Fruit fly (Drosophila melanogaster) whole organism, embryonic: ENCODE results near the gene CG9391.

Experiments
- Adf1 ChIP-seq: fragments of 200-800 bp; sonication (Bioruptor generic); IDR thresholded peaks from 2 replicates; pipeline ENCODE4 v1.3.6; 2022; ENCODE audit warnings: missing biosample characterization, missing genetic modification characterization
- Awh ChIP-seq: fragments of 200-800 bp; sonication (Bioruptor generic); IDR thresholded peaks from 2 replicates; pipeline ENCODE4, ENCODE4 v1.3.6; 2022; ENCODE audit warnings: missing biosample characterization, missing genetic modification characterization
- CG10209 ChIP-seq: fragments of 200-800 bp; sonication (Bioruptor generic); optimal IDR thresholded peaks from 3 replicates; lab custom pipeline; 2017; ENCODE audit warnings: missing biosample characterization, mild to moderate bottlenecking, missing genetic modification characterization, missing genetic modification reagents
- CG10431 ChIP-seq: fragments of 200-800 bp; sonication (Bioruptor generic); optimal IDR thresholded peaks from 3 replicates; lab custom pipeline; 2018; ENCODE audit warnings: missing biosample characterization, mild to moderate bottlenecking, missing genetic modification characterization
- CG10543 ChIP-seq: fragments of 200-800 bp; sonication (Bioruptor generic); optimal IDR thresholded peaks from 3 replicates; lab custom pipeline; 2017; ENCODE audit warnings: missing biosample characterization, mild to moderate bottlenecking, missing genetic modification characterization, moderate library complexity
- CG10959 ChIP-seq: fragments of 200-800 bp; sonication (Bioruptor generic); IDR thresholded peaks from 2 replicates; pipeline ENCODE4 v1.3.6; 2022; ENCODE audit warnings: missing biosample characterization, missing genetic modification characterization
- CG12155 ChIP-seq: fragments of 200-800 bp; sonication (Bioruptor generic); optimal IDR thresholded peaks from 3 replicates; lab custom pipeline; 2016; ENCODE audit warnings: missing biosample characterization, missing genetic modification characterization
- CG13287 ChIP-seq: fragments of 200-800 bp; sonication (Bioruptor generic); IDR thresholded peaks from 2 replicates; pipeline ENCODE4 v1.3.6; 2022; ENCODE audit warnings: missing biosample characterization, missing genetic modification characterization; ENCODE audit not compliant: partially characterized antibody
- CG1792 ChIP-seq: fragments of 200-800 bp; sonication (Bioruptor generic); optimal IDR thresholded peaks from 2 replicates; lab custom pipeline; 2016; ENCODE audit warnings: missing biosample characterization, missing genetic modification characterization
- CG34422 ChIP-seq: fragments of 200-800 bp; sonication (Bioruptor generic); IDR thresholded peaks from 3 replicates; pipeline ENCODE4 v1.3.6; 2022; ENCODE audit warnings: missing biosample characterization, missing genetic modification characterization
- CG3838 ChIP-seq: fragments of 200-800 bp; sonication (Bioruptor generic); optimal IDR thresholded peaks from 3 replicates; lab custom pipeline; 2016; ENCODE audit warnings: missing biosample characterization, missing genetic modification characterization
- CG7372 ChIP-seq: fragments of 200-800 bp; sonication (Bioruptor generic); IDR thresholded peaks from 2 replicates; pipeline ENCODE4 v1.3.6; 2022; ENCODE audit warnings: missing biosample characterization, missing genetic modification characterization
- CG8388 ChIP-seq: fragments of 200-800 bp; sonication (Bioruptor generic); optimal IDR thresholded peaks from 2 replicates; lab custom pipeline; 2019; ENCODE audit warnings: missing biosample characterization, mild to moderate bottlenecking, missing genetic modification characterization, moderate library complexity
- CG9932 ChIP-seq: fragments of 200-800 bp; sonication (Bioruptor generic); IDR thresholded peaks from 2 replicates; pipeline ENCODE4 v1.3.6; 2022; ENCODE audit warnings: missing biosample characterization, missing genetic modification characterization
- Deaf1 ChIP-seq: fragments of 200-800 bp; optimal IDR thresholded peaks from 3 replicates; lab custom pipeline; 2019; ENCODE audit warnings: missing biosample characterization, mild to moderate bottlenecking, missing genetic modification characterization, moderate library complexity
- Doc2 ChIP-seq: fragments of 200-800 bp; sonication (Bioruptor generic); IDR thresholded peaks from 2 replicates; pipeline ENCODE4 v1.3.6; 2022; ENCODE audit warnings: missing biosample characterization, missing genetic modification characterization
- ERR ChIP-seq: fragments of 200-800 bp; sonication (Bioruptor generic); optimal IDR thresholded peaks from 2 replicates; lab custom pipeline; 2016; ENCODE audit warnings: missing biosample characterization, missing genetic modification characterization
- Eip74EF ChIP-seq, 2 experiments: fragments of 200-800 bp in 1 of 2; fragments of >200 bp in 1 of 2; sonication (Bioruptor generic) in 1 of 2; optimal IDR thresholded peaks; 2 replicates each; lab custom pipeline; 2017 to 2019; ENCODE audit warnings: missing biosample characterization in 2 of 2, missing genetic modification characterization in 2 of 2, mild to moderate bottlenecking in 1 of 2, moderate library complexity in 1 of 2
- Fer2 ChIP-seq: fragments of 200-800 bp; sonication (Bioruptor generic); optimal IDR thresholded peaks from 2 replicates; lab custom pipeline; 2018; ENCODE audit warnings: missing biosample characterization, mild to moderate bottlenecking, missing genetic modification characterization, moderate library complexity
- HLH3B ChIP-seq: fragments of 200-800 bp; sonication (Bioruptor generic); IDR thresholded peaks from 2 replicates; pipeline ENCODE4 v1.3.6; 2022; ENCODE audit warnings: missing biosample characterization, missing genetic modification characterization
- HLH4C ChIP-seq: fragments of 200-800 bp; sonication (Bioruptor generic); IDR thresholded peaks from 3 replicates; pipeline ENCODE4 v1.3.6; 2022; ENCODE audit warnings: missing biosample characterization, missing genetic modification characterization; ENCODE audit not compliant: partially characterized antibody
- Hr78 ChIP-seq, 2 experiments: fragments of 200-800 bp in 1 of 2; fragments of >200 bp in 1 of 2; sonication (Bioruptor generic) in 1 of 2; optimal IDR thresholded peaks; 2 replicates each; lab custom pipeline; 2017 to 2019; ENCODE audit warnings: missing biosample characterization in 2 of 2, missing genetic modification characterization in 2 of 2, mild to moderate bottlenecking in 1 of 2, moderate library complexity in 1 of 2
- MESR4 ChIP-seq: fragments of 200-800 bp; sonication (Bioruptor generic); optimal IDR thresholded peaks from 2 replicates; lab custom pipeline; 2018; ENCODE audit warnings: missing biosample characterization, mild to moderate bottlenecking, missing genetic modification characterization, moderate library complexity
- Med ChIP-seq: fragments of 200-800 bp; sonication (Bioruptor generic); peaks from one replicate; lab custom pipeline; 2016; ENCODE audit warnings: missing biosample characterization, missing genetic modification characterization, mild to moderate bottlenecking, inconsistent platforms, moderate library complexity
- Myb ChIP-seq: fragments of 200-800 bp; sonication (Bioruptor generic); optimal IDR thresholded peaks from 2 replicates; lab custom pipeline; 2016; ENCODE audit warnings: missing biosample characterization, missing genetic modification characterization
- NC2β ChIP-seq: fragments of 200-800 bp; sonication (Bioruptor generic); optimal IDR thresholded peaks from 2 replicates; lab custom pipeline; 2016; ENCODE audit warnings: missing biosample characterization, missing genetic modification characterization
- Six4 ChIP-seq: fragments of 200-800 bp; sonication (Bioruptor generic); optimal IDR thresholded peaks from 2 replicates; lab custom pipeline; 2016; ENCODE audit warnings: missing biosample characterization, missing genetic modification characterization
- Sox102F ChIP-seq: fragments of 200-800 bp; sonication (Bioruptor generic); optimal IDR thresholded peaks from 2 replicates; lab custom pipeline; 2018; ENCODE audit warnings: missing biosample characterization, mild to moderate bottlenecking, missing genetic modification characterization, moderate library complexity
- bbx ChIP-seq: fragments of 200-800 bp; sonication (Bioruptor generic); IDR thresholded peaks from 2 replicates; pipeline ENCODE4 v1.3.6; 2022; ENCODE audit warnings: missing biosample characterization, missing genetic modification characterization; ENCODE audit not compliant: partially characterized antibody
- cad ChIP-seq: fragments of >200 bp; optimal IDR thresholded peaks from 2 replicates; lab custom pipeline; 2017; ENCODE audit warnings: missing biosample characterization, missing genetic modification characterization
- en ChIP-seq: fragments of 200-800 bp; sonication (Bioruptor generic); optimal IDR thresholded peaks from 2 replicates; lab custom pipeline; 2016; ENCODE audit warnings: missing biosample characterization, missing genetic modification characterization
- fu2 ChIP-seq: fragments of 200-800 bp; sonication (Bioruptor generic); optimal IDR thresholded peaks from 2 replicates; lab custom pipeline; 2016; ENCODE audit warnings: missing biosample characterization, missing genetic modification characterization
- grn ChIP-seq: fragments of 200-800 bp; sonication (Bioruptor generic); optimal IDR thresholded peaks from 3 replicates; lab custom pipeline; 2017; ENCODE audit warnings: missing biosample characterization, missing genetic modification characterization
- luna ChIP-seq: fragments of 200-800 bp; sonication (Bioruptor generic); optimal IDR thresholded peaks from 2 replicates; lab custom pipeline; 2016; ENCODE audit warnings: missing biosample characterization, missing genetic modification characterization
- peb ChIP-seq: fragments of 200-800 bp; sonication (Bioruptor generic); IDR thresholded peaks from 2 replicates; pipeline ENCODE4 v1.3.6; 2022; ENCODE audit warnings: missing biosample characterization, missing genetic modification characterization
- pzg ChIP-seq: fragments of 200-800 bp; sonication (Bioruptor generic); optimal IDR thresholded peaks from 3 replicates; lab custom pipeline; 2018; ENCODE audit warnings: missing biosample characterization, mild to moderate bottlenecking, missing genetic modification characterization, moderate library complexity
- scrt ChIP-seq: fragments of 200-800 bp; sonication (Bioruptor generic); optimal IDR thresholded peaks from 2 replicates; lab custom pipeline; 2018; ENCODE audit warnings: missing biosample characterization, mild to moderate bottlenecking, missing genetic modification characterization, moderate library complexity
- sens-2 ChIP-seq: fragments of 200-800 bp; sonication (Bioruptor generic); IDR thresholded peaks from 2 replicates; pipeline ENCODE4 v1.3.6; 2022; ENCODE audit warnings: missing biosample characterization, missing genetic modification characterization
- so ChIP-seq: fragments of 200-800 bp; sonication (Bioruptor generic); IDR thresholded peaks from 3 replicates; pipeline ENCODE4 v1.3.6; 2022; ENCODE audit warnings: missing biosample characterization, missing genetic modification characterization
- sqz ChIP-seq: fragments of 200-800 bp; sonication (Bioruptor generic); optimal IDR thresholded peaks from 3 replicates; lab custom pipeline; 2018; ENCODE audit warnings: missing biosample characterization, mild to moderate bottlenecking, missing genetic modification characterization

CG9391 gene

dm6 chr3L:21261403-21262164, 6.6 kb downstream of the CG9391 start (continued):
- TF ChIP-seq luna = no peak
- peak; percentile 23; the same call in 1 of the 2 replicates for TF ChIP-seq Adf1
- TF ChIP-seq Awh (GFP tag; lab: Robert Waterston, UW) = peak; percentile 80
- no peak for TF ChIP-seq cad (GFP tag; lab: Kevin White, UChicago)
- no peak for TF ChIP-seq HLH4C (GFP tag; lab: Robert Waterston, UW)
- no peak for TF ChIP-seq CG13287 (GFP tag; lab: Robert Waterston, UW)
- TF ChIP-seq sqz (GFP tag; lab: Kevin White, UChicago) = no peak
- no peak for TF ChIP-seq peb (GFP tag; lab: Robert Waterston, UW)
- TF ChIP-seq CG1792 (GFP tag; lab: Kevin White, UChicago) = no peak
- no peak for TF ChIP-seq CG12155 (GFP tag; lab: Kevin White, UChicago)
- TF ChIP-seq CG10959 (GFP tag; lab: Robert Waterston, UW) = no peak
- no peak for TF ChIP-seq pzg (GFP tag; lab: Kevin White, UChicago)
- peak; percentile 23 for TF ChIP-seq Deaf1 (tag; lab: Kevin White, UChicago)
- no peak for TF ChIP-seq Doc2
- TF ChIP-seq CG10543 (GFP tag; lab: Kevin White, UChicago) = peak; percentile 28
- peak; percentile 57 for TF ChIP-seq grn (GFP tag; lab: Kevin White, UChicago)
- peak in 1 of 2 experiments; percentile 63 for TF ChIP-seq Hr78 (GFP tag; optimal IDR thresholded peaks at IDR 0.05; lab: Kevin White, UChicago)
- TF ChIP-seq CG34422 (GFP tag; lab: Robert Waterston, UW) = peak; percentile 18; the same call in 1 of the 3 replicates
- TF ChIP-seq CG3838 = peak; percentile 29
- no peak for TF ChIP-seq ERR
- TF ChIP-seq HLH3B (GFP tag; lab: Robert Waterston, UW) = no peak
- TF ChIP-seq Myb (GFP tag; lab: Kevin White, UChicago) = no peak
- TF ChIP-seq so (GFP tag; lab: Robert Waterston, UW) = 0 out of 3 replicates have a peak, but pooled peaks have one; percentile 6
- TF ChIP-seq CG9932 = no peak
- TF ChIP-seq scrt = no peak
- TF ChIP-seq CG10209 = no peak
- TF ChIP-seq bbx (GFP tag; lab: Robert Waterston, UW) = no peak
- 0 out of 2 replicates have a peak, but pooled peaks have one; percentile 23 for TF ChIP-seq sens-2
- TF ChIP-seq CG8388 (GFP tag; lab: Kevin White, UChicago) = no peak
- no peak for TF ChIP-seq MESR4 (GFP tag; lab: Kevin White, UChicago)
- TF ChIP-seq Fer2 (tag; lab: Kevin White, UChicago) = no peak
- TF ChIP-seq Six4 (GFP tag; lab: Kevin White, UChicago) = no peak
- TF ChIP-seq CG10431 (GFP tag; lab: Kevin White, UChicago) = no peak
- no peak for TF ChIP-seq en (GFP tag; lab: Kevin White, UChicago)
- no peak for TF ChIP-seq fu2
- no peak for TF ChIP-seq NC2β (GFP tag; lab: Kevin White, UChicago)
- TF ChIP-seq Med (GFP tag; lab: Kevin White, UChicago) = peak; percentile 76
- TF ChIP-seq CG7372 (GFP tag; lab: Robert Waterston, UW) = peak; percentile 40; the same call in 1 of the 2 replicates
- TF ChIP-seq Sox102F = no peak
- peak in 1 of 2 experiments; percentile 55 for TF ChIP-seq Eip74EF (GFP tag; optimal IDR thresholded peaks at IDR 0.05; lab: Kevin White, UChicago)
